Worm (Caenorhabditis elegans) whole organism, L4/young adult: Measurements from ENCODE around the gene D2062.4.
"Not testable (repeated sequence)": the region's sequence is repeated elsewhere in the genome, so short reads cannot be mapped to it uniquely, and the experiment has no call there.

Experiments
- W03F9.2 ChIP-seq: fragments of 150-350 bp; optimal IDR thresholded peaks from 2 replicates; lab custom pipeline; 2014; ENCODE audit warnings: missing biosample characterization, missing genetic modification characterization
- dao-5 ChIP-seq: sonication (generic microtip); optimal IDR thresholded peaks from 2 replicates; lab custom pipeline; 2016; ENCODE audit warnings: missing genotype, missing genetic modification characterization, moderate library complexity, missing compliant biosample characterization
- him-1 ChIP-seq: sonication (generic microtip); optimal IDR thresholded peaks from 2 replicates; lab custom pipeline; 2016; ENCODE audit warnings: missing genotype, missing genetic modification reagents, missing genetic modification characterization, missing compliant biosample characterization

Gene D2062.4

DNA sequence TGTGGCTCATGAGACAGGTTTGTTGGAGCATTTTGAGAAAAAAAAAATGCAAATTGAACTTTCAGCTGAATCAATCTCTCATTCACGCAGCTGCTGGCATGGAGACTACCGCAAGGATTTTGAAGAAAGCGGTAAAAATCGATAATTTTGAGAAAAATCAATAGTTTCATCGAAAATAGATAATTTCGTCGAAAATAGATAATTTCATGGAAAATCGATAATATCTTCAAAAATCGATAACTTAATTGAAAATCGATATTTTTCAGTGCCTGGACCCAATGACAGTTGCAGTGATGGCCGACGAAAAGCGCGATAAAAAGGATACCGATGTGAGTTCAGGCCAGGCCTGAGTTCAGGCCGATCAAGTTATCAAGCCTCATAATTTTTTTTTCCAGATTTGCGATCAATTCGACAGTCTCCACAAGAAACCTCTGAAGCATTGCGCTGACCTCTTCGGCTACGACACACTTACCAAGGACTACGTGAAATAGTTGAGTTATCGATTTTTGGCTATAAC lies at the start of gene D2062.4:
D2062.4 (plus strand) TSS at position 467 of the 517 bp plus-strand sequence.
- TF ChIP-seq dao-5, W03F9.2, him-1 (tag; lab: Kevin White, UChicago): not testable (repeated sequence)

DNA sequence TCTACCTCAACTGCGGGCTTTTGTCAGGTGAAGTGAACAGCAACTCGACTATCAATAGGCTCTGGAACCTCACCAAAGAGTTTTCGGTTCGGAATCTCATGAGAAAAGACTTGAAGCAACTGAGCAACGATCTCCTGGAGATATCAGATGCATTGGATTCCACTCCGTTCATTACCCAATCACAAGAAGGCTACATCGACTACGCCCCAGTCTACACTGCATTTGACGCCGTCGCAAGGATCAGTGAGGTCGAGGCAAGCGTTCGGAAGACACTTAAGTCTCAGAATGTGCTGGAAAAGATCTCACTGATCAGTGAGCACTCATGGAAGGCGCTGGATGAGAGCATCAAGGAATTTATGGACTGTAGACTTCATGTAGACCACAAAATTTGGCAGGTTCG lies 45.0 kb upstream of the D2062.4 start:
- no peak for TF ChIP-seq him-1 (tag; lab: Kevin White, UChicago)
- no peak for TF ChIP-seq dao-5 (tag; lab: Kevin White, UChicago)
- no peak for TF ChIP-seq W03F9.2 (tag; lab: Kevin White, UChicago)

DNA sequence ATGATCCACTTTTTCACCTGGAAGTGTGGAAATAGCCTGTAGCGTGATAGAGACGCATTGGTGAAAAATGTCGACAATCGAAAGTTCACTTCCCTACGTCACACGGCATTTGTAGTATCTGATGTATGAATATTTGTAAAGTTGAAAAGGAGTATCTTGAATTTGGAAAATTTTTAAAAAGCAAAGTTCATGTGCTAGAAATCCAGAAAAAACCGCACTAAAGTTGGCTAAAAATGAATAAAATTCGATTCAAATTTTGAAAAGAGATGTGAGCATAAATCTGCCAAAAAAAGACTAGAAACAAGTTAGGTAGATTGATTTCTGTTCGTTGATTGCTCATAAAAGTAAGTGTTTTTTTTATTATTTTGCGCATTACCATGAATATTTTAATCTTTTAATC lies 40.2 kb upstream of the D2062.4 start, which contains the start of gene sri-74:
sri-74 (minus strand) TSS at position 101 of the 400 bp plus-strand sequence.
- TF ChIP-seq dao-5 (tag; lab: Kevin White, UChicago) (no peak), W03F9.2 (tag; lab: Kevin White, UChicago) (no peak), him-1 (tag; lab: Kevin White, UChicago) (no peak)

DNA sequence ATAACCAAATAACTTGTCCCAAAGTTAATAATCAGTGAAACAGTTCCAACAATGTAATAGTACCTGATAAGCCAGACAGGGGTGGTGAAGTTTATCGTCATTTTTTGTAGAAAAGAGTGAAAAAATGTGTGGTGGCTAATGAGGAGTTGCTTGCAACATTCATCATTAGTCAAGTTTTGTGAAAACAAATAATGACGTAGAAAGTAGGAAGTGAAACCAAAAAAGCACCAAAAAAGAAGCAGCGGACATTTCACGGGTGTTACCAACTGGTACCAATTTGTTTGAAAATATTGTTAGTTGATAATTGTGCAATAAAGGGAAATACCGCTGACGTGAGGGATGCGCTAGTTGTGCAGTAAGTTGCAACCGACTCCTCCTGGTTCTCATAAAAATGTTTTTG lies 37.7 kb upstream of the D2062.4 start, which contains the start of gene sri-36:
sri-36 (minus strand) TSS at position 101 of the 400 bp plus-strand sequence.
- no peak for TF ChIP-seq dao-5 (tag; lab: Kevin White, UChicago)
- no peak for TF ChIP-seq W03F9.2 (tag; lab: Kevin White, UChicago)
- TF ChIP-seq him-1 (tag; lab: Kevin White, UChicago), result no peak

DNA sequence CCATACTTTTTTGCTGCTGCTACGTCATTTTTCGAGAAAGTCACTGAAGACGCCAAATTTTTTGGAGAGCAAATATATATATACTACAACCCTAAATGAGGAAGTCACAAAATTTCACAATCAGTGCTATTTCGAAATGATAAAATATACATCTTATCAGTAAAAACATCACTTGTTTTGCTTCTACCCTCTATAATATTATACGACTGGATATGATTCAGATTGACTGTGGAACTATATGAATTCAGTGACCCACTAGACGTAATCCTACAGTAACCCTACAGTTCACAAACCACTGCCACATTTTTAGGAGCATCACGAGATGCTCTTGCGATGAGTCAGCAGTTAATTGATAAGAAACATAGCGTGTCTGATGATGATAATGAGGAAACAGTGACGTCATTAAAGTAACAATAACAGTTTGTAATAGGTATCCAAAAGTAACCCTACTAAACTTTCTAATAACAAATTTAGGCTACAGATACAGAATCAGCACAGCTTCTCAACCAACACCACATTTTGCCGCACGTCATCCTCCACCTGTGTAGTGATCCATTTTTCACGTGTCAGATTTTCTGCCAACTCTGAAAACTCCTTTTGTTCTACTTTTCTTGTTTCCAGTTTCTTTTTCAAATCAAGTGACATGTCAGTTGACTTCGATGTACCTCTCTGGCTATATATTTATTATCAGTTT lies 36.2 kb upstream of the D2062.4 start, which contains the start of the genes F33H12.7 and sri-39:
F33H12.7 (minus strand) TSS at position 51 of the 694 bp plus-strand sequence.
sri-39 (plus strand) TSS at position 644 of the 694 bp plus-strand sequence.
- TF ChIP-seq dao-5 (tag; lab: Kevin White, UChicago) (no peak), him-1 (tag; lab: Kevin White, UChicago) (no peak), W03F9.2 (tag; lab: Kevin White, UChicago) (no peak)

DNA sequence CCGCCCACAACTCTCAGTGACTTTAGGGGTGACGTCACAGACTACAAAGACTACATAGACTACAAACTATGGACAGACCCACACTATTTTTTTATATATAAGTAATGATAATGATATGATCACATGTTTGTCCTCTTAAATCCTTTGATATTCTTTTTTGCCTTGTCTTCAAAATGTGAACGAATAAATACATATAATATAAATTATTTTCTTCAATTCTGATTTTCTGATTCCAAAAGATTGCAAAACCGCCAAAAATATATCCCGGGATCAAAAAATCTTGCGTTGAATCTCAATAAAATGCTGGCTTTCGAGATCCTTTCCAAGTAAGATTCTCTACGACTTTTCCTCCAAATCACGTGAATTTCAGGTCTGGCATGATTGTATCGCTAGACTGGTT lies 23.0 kb upstream of the D2062.4 start, which contains the start of gene F33H12.1:
F33H12.1 (plus strand) TSS at position 301 of the 400 bp plus-strand sequence.
- not testable (repeated sequence) for TF ChIP-seq W03F9.2, him-1, dao-5 (tag; lab: Kevin White, UChicago)

DNA sequence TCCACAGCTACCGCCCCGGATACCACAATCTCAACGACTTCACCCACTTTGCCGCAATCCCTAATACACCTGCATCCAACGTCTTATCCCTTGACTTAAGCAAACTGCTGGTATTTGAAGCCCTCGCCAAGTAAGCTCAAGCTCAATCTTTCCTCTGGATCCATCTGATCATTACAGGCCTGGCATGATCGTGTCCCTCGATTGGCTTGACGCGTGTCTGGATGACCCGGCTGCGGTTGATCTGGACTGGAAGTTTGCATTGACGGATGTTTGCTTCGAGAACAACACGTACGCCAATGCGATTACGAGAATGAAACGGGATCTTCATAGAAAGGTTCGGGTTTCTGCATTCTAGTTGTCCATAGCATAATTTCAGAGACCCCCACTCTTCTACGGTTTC lies 22.3 kb upstream of the D2062.4 start:
- no peak for TF ChIP-seq him-1 (tag; lab: Kevin White, UChicago)
- TF ChIP-seq W03F9.2 (tag; lab: Kevin White, UChicago), result no peak
- no peak for TF ChIP-seq dao-5 (tag; lab: Kevin White, UChicago)

DNA sequence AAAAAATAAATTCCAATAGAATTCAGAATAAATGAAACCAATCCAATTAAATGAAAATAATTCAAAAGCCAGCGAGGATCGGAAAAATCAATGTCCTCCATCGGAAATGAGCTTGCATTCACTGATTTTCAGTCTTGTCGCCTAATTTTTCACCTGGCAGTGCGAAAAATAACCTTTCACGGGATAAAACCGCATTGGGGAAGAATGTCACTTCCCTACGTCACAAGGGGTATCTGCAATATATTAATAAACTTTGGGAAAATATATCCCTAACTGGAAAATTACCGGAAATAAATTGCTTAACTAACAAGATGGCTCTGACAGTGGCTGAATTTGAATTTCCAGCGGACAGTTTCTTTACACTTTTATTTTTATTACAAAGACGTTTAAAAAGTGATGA lies 17.9 kb upstream of the D2062.4 start, which contains the start of gene sri-77:
sri-77 (minus strand) TSS at position 101 of the 400 bp plus-strand sequence.
- no peak for TF ChIP-seq him-1 (tag; lab: Kevin White, UChicago)
- no peak for TF ChIP-seq W03F9.2 (tag; lab: Kevin White, UChicago)
- TF ChIP-seq dao-5 (tag; lab: Kevin White, UChicago), result no peak

DNA sequence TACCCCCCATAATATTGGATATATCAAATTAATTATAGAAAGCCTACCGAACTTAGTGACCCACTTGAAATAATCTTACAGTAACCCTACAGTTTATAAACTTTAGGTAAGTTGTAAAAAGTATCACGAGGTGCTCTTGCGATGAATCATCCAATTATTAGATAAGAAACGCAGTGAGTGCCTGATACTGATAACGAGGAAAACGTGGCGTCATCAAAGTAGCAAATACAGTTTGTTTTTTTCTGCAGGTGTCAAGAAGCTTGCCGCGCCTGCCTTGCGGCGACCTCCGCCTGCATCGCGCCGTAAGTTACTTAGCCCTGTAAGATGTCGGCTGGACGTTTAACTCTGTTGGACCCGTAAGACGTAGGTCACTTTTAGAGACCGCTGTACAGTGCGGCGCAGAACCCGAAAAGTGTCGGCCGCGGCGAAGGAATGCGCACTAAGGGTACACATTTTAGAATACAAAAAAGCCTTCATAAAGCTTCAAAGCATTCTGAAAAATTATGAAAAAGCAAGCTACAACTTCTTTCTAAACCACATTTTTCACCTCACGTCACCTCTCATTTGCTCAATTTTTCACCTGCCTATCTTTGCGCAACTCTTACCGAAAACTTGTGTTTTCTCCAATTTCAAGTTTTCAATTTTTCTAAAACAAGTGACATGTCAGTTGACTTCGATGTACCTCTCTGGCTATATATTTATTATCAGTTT lies 12.8 kb upstream of the D2062.4 start, which contains the start of gene sri-38:
sri-38 (plus strand) TSS at position 661 of the 711 bp plus-strand sequence.
- TF ChIP-seq dao-5 (tag; lab: Kevin White, UChicago), result no peak
- no peak for TF ChIP-seq W03F9.2 (tag; lab: Kevin White, UChicago)
- no peak for TF ChIP-seq him-1 (tag; lab: Kevin White, UChicago)

DNA sequence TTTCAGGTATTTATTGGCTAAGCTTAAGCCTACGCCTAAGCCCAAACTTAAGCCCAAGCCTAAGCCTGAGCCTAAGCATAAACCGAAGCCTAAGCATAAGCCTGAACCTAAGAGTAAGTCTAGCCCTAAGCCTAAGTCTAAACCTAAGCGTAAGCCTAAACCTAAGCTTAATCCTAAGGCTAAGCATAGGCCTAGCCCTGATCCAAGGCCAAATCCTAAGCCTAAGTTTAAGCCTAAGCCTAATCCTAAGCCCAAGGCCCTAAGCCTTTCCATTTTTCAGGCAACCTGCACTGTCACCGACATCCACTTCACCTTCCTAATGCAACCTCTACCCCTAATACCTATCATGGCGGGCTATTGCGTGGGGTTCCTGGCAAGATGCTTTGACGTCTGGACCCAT lies 12.2 kb upstream of the D2062.4 start:
- TF ChIP-seq him-1 (tag; lab: Kevin White, UChicago) (no peak), dao-5 (tag; lab: Kevin White, UChicago) (no peak), W03F9.2 (tag; lab: Kevin White, UChicago) (no peak)

DNA sequence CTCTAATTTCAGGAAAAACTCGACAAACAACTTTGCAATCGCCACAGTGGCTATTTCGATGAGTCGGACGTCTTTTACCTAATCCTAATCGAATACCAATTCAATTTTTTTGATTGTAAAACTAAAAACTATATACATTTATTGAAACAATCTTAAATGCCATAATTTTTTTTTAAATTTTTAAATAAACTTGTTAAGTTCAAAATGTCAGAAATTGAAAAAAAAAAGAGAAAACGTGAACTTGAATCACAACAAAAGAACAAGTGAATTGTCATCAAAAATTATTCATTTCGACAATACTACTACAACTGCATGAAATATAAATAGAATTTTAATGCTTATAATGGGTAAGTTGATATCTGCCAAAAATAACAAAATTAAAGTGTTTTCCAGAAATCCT lies 10.9 kb upstream of the D2062.4 start, which contains the start of gene D2062.13:
D2062.13 (plus strand) TSS at position 301 of the 400 bp plus-strand sequence.
- not testable (repeated sequence) for TF ChIP-seq dao-5, him-1, W03F9.2 (tag; lab: Kevin White, UChicago)

DNA sequence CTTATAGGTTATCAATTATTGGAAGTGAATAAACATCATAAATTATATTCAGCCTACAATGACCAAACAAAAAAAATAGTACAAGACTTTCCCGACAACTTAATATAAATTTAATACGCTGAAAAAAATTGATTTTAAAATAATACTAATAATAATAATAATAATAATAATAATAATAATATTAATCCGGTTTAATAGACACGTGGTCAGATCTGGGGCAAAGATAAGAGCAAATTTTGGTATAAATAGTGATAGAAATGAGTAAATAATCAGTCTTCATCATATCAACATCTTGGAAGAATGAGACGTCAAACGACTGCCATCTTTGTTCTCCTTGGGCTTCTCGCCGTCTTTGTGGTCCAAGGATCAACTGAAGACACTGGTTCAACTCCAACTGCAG lies 6.6 kb upstream of the D2062.4 start, which contains the start of gene msrp-5:
msrp-5 (plus strand) TSS at position 301 of the 400 bp plus-strand sequence.
- not testable (repeated sequence) for TF ChIP-seq W03F9.2, dao-5, him-1 (tag; lab: Kevin White, UChicago)
